Worm (Caenorhabditis elegans): ENCODE results near the gene tim-1.

- TF ChIP-seq arid-1 (GFP tag; conservative IDR thresholded peaks at IDR 0.05) = no peak
- TF ChIP-seq mdl-1 (tag; optimal IDR thresholded peaks at IDR 0.05) = no peak
- TF ChIP-seq nhr-11 (tag; optimal IDR thresholded peaks at IDR 0.05) = no peak
- no peak for TF ChIP-seq pqm-1 (tag; optimal IDR thresholded peaks at IDR 0.05)
Observed at ce11 chrIII:12231539-12231938, 18.4 kb downstream of the tim-1 start.

All from whole organism, L4 larva.